Fruit fly (Drosophila melanogaster): ENCODE measurements around the gene eIF4EHP.

Gene eIF4EHP

dm6 chr3R:24093430-24093829 lies 15.3 kb downstream of the eIF4EHP start:
- TF ChIP-seq CG8301 (tag; optimal IDR thresholded peaks at IDR 0.05) = no peak
- TF ChIP-seq Ets98B (GFP tag; IDR thresholded peaks at IDR 0.05) = no peak

- TF ChIP-seq gl (tag; optimal IDR thresholded peaks at IDR 0.05) (no peak), fd96Ca (GFP tag; IDR thresholded peaks at IDR 0.05) (0 out of 3 replicates have a peak, but pooled peaks have one; percentile 13)
Observed at dm6 chr3R:24092590-24093151, 16.1 kb downstream of the eIF4EHP start.

DNA sequence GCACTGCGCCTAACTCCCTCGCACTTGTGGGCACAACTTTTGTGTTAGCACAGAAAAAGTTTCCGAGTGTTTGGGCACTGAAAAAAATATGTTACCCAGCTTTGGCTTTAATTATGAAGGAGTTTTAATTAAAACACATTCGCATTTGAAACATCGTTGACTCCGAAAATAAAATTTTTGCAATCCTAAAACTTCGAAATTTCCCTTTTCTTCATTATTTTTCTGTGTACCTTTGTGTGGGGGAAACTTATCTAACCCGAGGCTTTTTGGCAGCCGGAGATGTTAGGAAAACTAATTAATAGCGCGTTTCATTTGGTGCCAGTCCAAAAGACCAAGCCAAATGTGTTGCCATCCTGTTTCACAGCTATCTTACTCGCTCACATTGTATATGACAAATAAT lies 17.1 kb downstream of the eIF4EHP start:
- TF ChIP-seq CG9948 (tag; optimal IDR thresholded peaks at IDR 0.05) (no peak), CG4496 (GFP tag; IDR thresholded peaks at IDR 0.05) (peak; percentile 13; the same call in 1 of the 3 replicates)

- no peak for TF ChIP-seq CG8159 (tag; optimal IDR thresholded peaks at IDR 0.05)
- TF ChIP-seq CG15710 (tag; optimal IDR thresholded peaks at IDR 0.05) = no peak
- TF ChIP-seq CG9948 (tag; optimal IDR thresholded peaks at IDR 0.05) = no peak
- no peak for TF ChIP-seq Pif1B (GFP tag; optimal IDR thresholded peaks at IDR 0.05)
- no peak for TF ChIP-seq CG32121 (GFP tag; IDR thresholded peaks at IDR 0.05)
- TF ChIP-seq CG12605 (GFP tag; IDR thresholded peaks at IDR 0.05) = no peak
- no peak for TF ChIP-seq rn (GFP tag; IDR thresholded peaks at IDR 0.05)
- TF ChIP-seq Ets98B (GFP tag; IDR thresholded peaks at IDR 0.05) = no peak
- TF ChIP-seq CG17806 (tag; optimal IDR thresholded peaks at IDR 0.05) = no peak
- TF ChIP-seq Pif1A (GFP tag; optimal IDR thresholded peaks at IDR 0.05) = no peak
- TF ChIP-seq CG34367 (tag; optimal IDR thresholded peaks at IDR 0.05) = no peak
- no peak for TF ChIP-seq gl (tag; optimal IDR thresholded peaks at IDR 0.05)
- TF ChIP-seq Snoo (tag; optimal IDR thresholded peaks at IDR 0.05) = no peak
- TF ChIP-seq CG4496 (GFP tag; IDR thresholded peaks at IDR 0.05) = no peak
- TF ChIP-seq D1 (tag; optimal IDR thresholded peaks at IDR 0.05) = no peak
- TF ChIP-seq CG14655 (GFP tag; optimal IDR thresholded peaks at IDR 0.05) = no peak
- TF ChIP-seq CG13204 (GFP tag; optimal IDR thresholded peaks at IDR 0.05) = no peak
- TF ChIP-seq CG8301 (tag; optimal IDR thresholded peaks at IDR 0.05) = no peak
- no peak for TF ChIP-seq EcR (GFP tag; optimal IDR thresholded peaks at IDR 0.05)
- no peak for TF ChIP-seq fd96Ca (GFP tag; IDR thresholded peaks at IDR 0.05)
Observed at dm6 chr3R:24090143-24090542, 18.6 kb downstream of the eIF4EHP start.

dm6 chr3R:24084975-24085374 lies 23.8 kb downstream of the eIF4EHP start:
- TF ChIP-seq CG14655 (GFP tag; optimal IDR thresholded peaks at IDR 0.05) (no peak), CG17806 (tag; optimal IDR thresholded peaks at IDR 0.05) (no peak), gl (tag; optimal IDR thresholded peaks at IDR 0.05) (no peak), CG10348 (GFP tag; IDR thresholded peaks at IDR 0.05) (no peak)

DNA sequence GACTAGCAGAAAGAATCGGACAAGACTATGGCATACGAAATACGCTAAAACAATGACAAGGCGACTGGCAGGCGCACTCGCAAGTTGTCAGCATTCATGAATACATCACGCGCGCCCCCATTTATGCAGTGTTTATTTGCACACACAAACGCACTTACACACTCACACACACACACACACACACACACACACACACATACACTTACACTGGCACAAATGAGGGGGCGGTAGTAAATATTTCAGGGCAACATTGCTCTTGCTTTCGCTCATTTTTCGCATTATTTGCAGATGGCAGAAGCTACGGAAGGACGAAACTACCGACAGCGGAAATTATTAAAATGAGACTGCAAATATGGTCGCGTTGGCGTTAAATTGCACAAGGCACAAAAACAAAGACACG lies 29.1 kb downstream of the eIF4EHP start:
- no peak for TF ChIP-seq gl (tag; optimal IDR thresholded peaks at IDR 0.05)
- TF ChIP-seq EcR (GFP tag; optimal IDR thresholded peaks at IDR 0.05) = no peak
- TF ChIP-seq rn (GFP tag; IDR thresholded peaks at IDR 0.05) = no peak
- TF ChIP-seq D1 (tag; optimal IDR thresholded peaks at IDR 0.05) = no peak

DNA sequence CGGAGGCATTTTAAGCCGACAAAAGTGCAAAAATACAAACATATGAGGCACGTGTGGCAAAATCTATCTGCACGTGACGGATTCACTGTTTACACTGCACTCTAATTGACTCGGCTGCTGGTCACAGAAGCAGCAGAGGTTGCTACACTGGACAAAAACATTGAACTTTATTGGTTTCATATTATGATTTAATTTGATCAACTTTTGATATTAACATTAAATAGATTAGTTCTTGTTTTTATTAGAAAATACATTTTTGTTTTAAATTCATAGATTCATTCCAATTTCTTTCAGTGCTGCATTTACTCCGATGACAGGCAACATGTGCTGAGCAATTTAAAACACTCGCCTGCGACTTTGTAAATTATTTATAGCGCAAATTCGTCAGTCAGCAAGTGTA lies 29.6 kb downstream of the eIF4EHP start:
- TF ChIP-seq EcR (GFP tag; optimal IDR thresholded peaks at IDR 0.05) (no peak), CG8159 (tag; optimal IDR thresholded peaks at IDR 0.05) (peak; percentile 13), CG8301 (tag; optimal IDR thresholded peaks at IDR 0.05) (peak; percentile 23), CG34367 (tag; optimal IDR thresholded peaks at IDR 0.05) (peak; percentile 11), CG4496 (GFP tag; IDR thresholded peaks at IDR 0.05) (peak; percentile 56; the same call in 1 of the 3 replicates), CG14655 (GFP tag; optimal IDR thresholded peaks at IDR 0.05) (peak; percentile 4), Pif1A (GFP tag; optimal IDR thresholded peaks at IDR 0.05) (peak; percentile 22), CG32121 (GFP tag; IDR thresholded peaks at IDR 0.05) (no peak), CG12605 (GFP tag; IDR thresholded peaks at IDR 0.05) (peak; percentile 31; the same call in 1 of the 2 replicates)

DNA sequence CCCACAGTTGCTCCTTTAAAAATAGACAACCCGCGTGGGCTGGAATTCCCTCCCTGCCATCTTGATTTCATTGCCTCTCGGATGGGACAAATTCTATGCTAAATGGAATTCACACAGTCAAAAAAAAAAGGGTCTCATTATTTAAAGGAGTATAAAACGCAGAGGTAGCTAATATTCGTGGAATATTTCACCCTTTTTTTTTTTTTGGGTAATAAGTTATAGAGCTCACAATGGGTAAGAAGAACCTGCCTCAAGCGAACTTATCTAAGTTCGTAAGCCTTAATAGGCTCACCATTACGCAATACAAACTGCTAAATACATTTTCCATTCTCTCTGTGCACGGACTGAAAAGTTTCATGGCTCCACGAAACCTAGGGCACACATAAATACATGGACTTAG lies 35.1 kb downstream of the eIF4EHP start:
- TF ChIP-seq Pif1A (GFP tag; optimal IDR thresholded peaks at IDR 0.05) (peak; percentile 28), CG8159 (tag; optimal IDR thresholded peaks at IDR 0.05) (peak; percentile 56), CG14655 (GFP tag; optimal IDR thresholded peaks at IDR 0.05) (peak; percentile 36), Snoo (tag; optimal IDR thresholded peaks at IDR 0.05) (no peak), CG34367 (tag; optimal IDR thresholded peaks at IDR 0.05) (no peak), D1 (tag; optimal IDR thresholded peaks at IDR 0.05) (no peak), gl (tag; optimal IDR thresholded peaks at IDR 0.05) (no peak), EcR (GFP tag; optimal IDR thresholded peaks at IDR 0.05) (no peak), CG8301 (tag; optimal IDR thresholded peaks at IDR 0.05) (no peak), CG17806 (tag; optimal IDR thresholded peaks at IDR 0.05) (peak; percentile 32), Ets98B (GFP tag; IDR thresholded peaks at IDR 0.05) (no peak), CG9948 (tag; optimal IDR thresholded peaks at IDR 0.05) (peak; percentile 33), CG15710 (tag; optimal IDR thresholded peaks at IDR 0.05) (peak; percentile 26), CG32121 (GFP tag; IDR thresholded peaks at IDR 0.05) (no peak), fd96Ca (GFP tag; IDR thresholded peaks at IDR 0.05) (no peak)

Measured in whole organism, pupa.